Worm (Caenorhabditis elegans) whole organism, L4 larva: ENCODE data around the gene pigw-1.

Source experiments
- F37D6.2 ChIP-seq: sonication (generic microtip); optimal IDR thresholded peaks from 2 replicates; lab custom pipeline; 2016; ENCODE audit warnings: mild to moderate bottlenecking, missing genetic modification characterization, missing compliant biosample characterization
- F44E2.7 ChIP-seq: fragments of 200-800 bp; sonication (Bioruptor generic); IDR thresholded peaks from 2 replicates; pipeline ENCODE4 v2.1.2; 2022; ENCODE audit warnings: missing genetic modification characterization, missing compliant biosample characterization
- F49E8.2 ChIP-seq: sonication (generic microtip); optimal IDR thresholded peaks from 2 replicates; lab custom pipeline; 2016; ENCODE audit warnings: missing compliant biosample characterization, mild to moderate bottlenecking, missing genetic modification characterization, borderline replicate concordance
- aha-1 ChIP-seq: fragments of 150-350 bp; peaks from one replicate; lab custom pipeline; 2014; ENCODE audit warnings: missing biosample characterization, missing genetic modification characterization
- aly-2 ChIP-seq: sonication (generic microtip); optimal IDR thresholded peaks from 2 replicates; lab custom pipeline; 2018; ENCODE audit warnings: missing biosample characterization, missing genetic modification characterization
- arid-1 ChIP-seq: fragments of 200-800 bp; sonication (Bioruptor generic); conservative IDR thresholded peaks from 2 replicates; pipeline ENCODE4 v1.3.6; 2022; ENCODE audit warnings: missing genetic modification reagents, missing genetic modification characterization, missing compliant biosample characterization
- ceh-28 ChIP-seq: fragments of 150-350 bp; optimal IDR thresholded peaks from 2 replicates; lab custom pipeline; 2014; ENCODE audit warnings: missing biosample characterization, missing genetic modification reagents, missing genetic modification characterization
- ceh-44 ChIP-seq: fragments of 200-800 bp; sonication (Bioruptor generic); IDR thresholded peaks from 2 replicates; pipeline ENCODE4 v1.3.6; 2022; ENCODE audit warnings: missing genetic modification reagents, missing genetic modification characterization, missing compliant biosample characterization
- cey-2 ChIP-seq: sonication (generic microtip); optimal IDR thresholded peaks from 3 replicates; lab custom pipeline; 2017; ENCODE audit warnings: missing genetic modification characterization, mild to moderate bottlenecking, missing compliant biosample characterization, antibody characterized with exemption, borderline replicate concordance; ENCODE audit not compliant: insufficient read depth
- ctbp-1 ChIP-seq: fragments of 200-800 bp; sonication (Bioruptor generic); IDR thresholded peaks from 2 replicates; pipeline ENCODE4 v1.3.6; 2022; ENCODE audit warnings: missing genetic modification reagents, missing genetic modification characterization, missing compliant biosample characterization
- daf-8 ChIP-seq: fragments of 200-800 bp; sonication (Bioruptor generic); IDR thresholded peaks from 2 replicates; pipeline ENCODE4 v1.3.6; 2022; ENCODE audit warnings: missing genetic modification characterization, missing compliant biosample characterization
- dpl-1 ChIP-seq: fragments of 150-350 bp; optimal IDR thresholded peaks from 2 replicates; lab custom pipeline; 2014; ENCODE audit warnings: missing biosample characterization, missing genetic modification reagents, missing genetic modification characterization
- duxl-1 ChIP-seq: sonication (generic microtip); optimal IDR thresholded peaks from 2 replicates; lab custom pipeline; 2016; ENCODE audit warnings: mild to moderate bottlenecking, missing genetic modification characterization, moderate library complexity, missing compliant biosample characterization; ENCODE audit not compliant: poor library complexity
- fkh-10 ChIP-seq: fragments of 150-350 bp; optimal IDR thresholded peaks from 2 replicates; lab custom pipeline; 2014; ENCODE audit warnings: missing biosample characterization, missing genetic modification reagents, missing genetic modification characterization
- fos-1 ChIP-seq: fragments of 150-350 bp; optimal IDR thresholded peaks from 2 replicates; lab custom pipeline; 2014; ENCODE audit warnings: missing biosample characterization, missing genetic modification characterization
- hlh-30 ChIP-seq: sonication (generic microtip); optimal IDR thresholded peaks from 2 replicates; lab custom pipeline; 2017; ENCODE audit warnings: antibody characterized with exemption, mild to moderate bottlenecking, missing genetic modification characterization, missing compliant biosample characterization; ENCODE audit not compliant: insufficient read depth
- jun-1 ChIP-seq: fragments of 150-350 bp; optimal IDR thresholded peaks from 2 replicates; lab custom pipeline; 2014; ENCODE audit warnings: missing biosample characterization, missing genetic modification reagents, missing genetic modification characterization
- lim-7 ChIP-seq: fragments of 200-800 bp; sonication (Bioruptor generic); IDR thresholded peaks from 2 replicates; pipeline ENCODE4 v1.3.6; 2022; ENCODE audit warnings: missing genetic modification characterization, missing compliant biosample characterization
- lin-1 ChIP-seq: fragments of 200-800 bp; sonication (Bioruptor generic); IDR thresholded peaks from 2 replicates; pipeline ENCODE4 v1.3.6; 2022; ENCODE audit warnings: missing genetic modification reagents, missing genetic modification characterization, missing compliant biosample characterization
- lin-13 ChIP-seq: fragments of 150-350 bp; optimal IDR thresholded peaks from 2 replicates; lab custom pipeline; 2014; ENCODE audit warnings: missing biosample characterization, missing genetic modification reagents, missing genetic modification characterization
- lin-29 ChIP-seq: fragments of 200-800 bp; sonication (Bioruptor generic); IDR thresholded peaks from 2 replicates; pipeline ENCODE4 v1.3.6; 2022; ENCODE audit warnings: missing genetic modification reagents, missing genetic modification characterization, missing compliant biosample characterization
- lin-38 ChIP-seq: fragments of 200-800 bp; sonication (Bioruptor generic); IDR thresholded peaks from 2 replicates; pipeline ENCODE4 v1.3.6; 2022; ENCODE audit warnings: missing genetic modification reagents, missing genetic modification characterization, missing compliant biosample characterization
- lir-3 ChIP-seq: sonication (generic microtip); optimal IDR thresholded peaks from 2 replicates; lab custom pipeline; 2016; ENCODE audit warnings: mild to moderate bottlenecking, missing genetic modification characterization, missing compliant biosample characterization
- madf-5 ChIP-seq, 2 experiments: fragments of 200-800 bp; sonication (Bioruptor generic); IDR thresholded peaks; 2 replicates each; pipeline ENCODE4 v1.3.6; 2022; ENCODE audit warnings: missing compliant biosample characterization in 2 of 2, missing genetic modification characterization in 2 of 2
- mdl-1 ChIP-seq, 2 experiments: fragments of 150-350 bp in 1 of 2; sonication (generic microtip) in 1 of 2; optimal IDR thresholded peaks; 2 replicates each; lab custom pipeline; 2014 to 2017; ENCODE audit warnings: missing biosample characterization in 2 of 2, missing genetic modification characterization in 2 of 2
- mxl-3 ChIP-seq: fragments of 200-800 bp; sonication (Bioruptor generic); optimal IDR thresholded peaks from 2 replicates; lab custom pipeline; 2018; ENCODE audit warnings: mild to moderate bottlenecking, missing genetic modification characterization, missing compliant biosample characterization
- nhr-102 ChIP-seq: sonication (generic microtip); optimal IDR thresholded peaks from 2 replicates; lab custom pipeline; 2016; ENCODE audit warnings: mild to moderate bottlenecking, missing genetic modification characterization, moderate library complexity, missing compliant biosample characterization
- nhr-237 ChIP-seq: sonication (generic microtip); optimal IDR thresholded peaks from 2 replicates; lab custom pipeline; 2017; ENCODE audit warnings: missing biosample characterization, missing genetic modification characterization
- nhr-25 ChIP-seq: sonication (generic microtip); optimal IDR thresholded peaks from 2 replicates; lab custom pipeline; 2017; ENCODE audit warnings: missing genetic modification characterization, mild to moderate bottlenecking, missing compliant biosample characterization, antibody characterized with exemption, moderate library complexity, borderline replicate concordance; ENCODE audit not compliant: insufficient read depth
- nhr-28 ChIP-seq: fragments of 150-350 bp; optimal IDR thresholded peaks from 2 replicates; lab custom pipeline; 2014; ENCODE audit warnings: missing biosample characterization, missing genetic modification characterization
- nhr-41 ChIP-seq: fragments of 200-800 bp; sonication (Bioruptor generic); IDR thresholded peaks from 2 replicates; pipeline ENCODE4 v1.3.6; 2022; ENCODE audit warnings: missing genetic modification reagents, missing genetic modification characterization, missing compliant biosample characterization
- nhr-48 ChIP-seq: sonication (generic microtip); optimal IDR thresholded peaks from 2 replicates; lab custom pipeline; 2016; ENCODE audit warnings: mild to moderate bottlenecking, missing genetic modification characterization, missing compliant biosample characterization
- nhr-76 ChIP-seq: fragments of 150-350 bp; optimal IDR thresholded peaks from 2 replicates; lab custom pipeline; 2014; ENCODE audit warnings: missing biosample characterization, missing genetic modification characterization
- pha-4 ChIP-seq, 2 experiments: fragments of 150-350 bp in 1 of 2; fragments of 200-800 bp in 1 of 2; sonication (Bioruptor generic) in 1 of 2; IDR thresholded peaks in 1 of 2; optimal IDR thresholded peaks in 1 of 2; 2 replicates each; pipeline versions ENCODE4 v1.3.6 to Lab custom; 2014 to 2022; ENCODE audit warnings: missing genetic modification characterization in 2 of 2, missing genetic modification reagents in 2 of 2, missing biosample characterization in 1 of 2, missing compliant biosample characterization in 1 of 2
- php-3 ChIP-seq: fragments of 200-800 bp; sonication (Bioruptor generic); IDR thresholded peaks from 2 replicates; pipeline ENCODE4 v1.3.6; 2022; ENCODE audit warnings: missing genetic modification reagents, missing genetic modification characterization, missing compliant biosample characterization
- saeg-2 ChIP-seq: fragments of 200-800 bp; sonication (Bioruptor generic); IDR thresholded peaks from 2 replicates; pipeline ENCODE4 v1.3.6; 2022; ENCODE audit warnings: missing genetic modification reagents, missing genetic modification characterization, missing compliant biosample characterization
- tag-97 ChIP-seq: fragments of 200-800 bp; sonication (Bioruptor generic); IDR thresholded peaks from 2 replicates; pipeline ENCODE4 v1.3.6; 2022; ENCODE audit warnings: missing genetic modification characterization, missing compliant biosample characterization
- unc-39 ChIP-seq: sonication (generic microtip); optimal IDR thresholded peaks from 2 replicates; lab custom pipeline; 2017; ENCODE audit warnings: missing biosample characterization, missing genetic modification characterization
- unc-62 ChIP-seq, 3 experiments: fragments of 150-350 bp in 1 of 3; sonication (generic microtip); optimal IDR thresholded peaks in 2 of 3; peaks in 1 of 3; 1 replicate in 1 of 3; 2 replicates in 2 of 3; lab custom pipeline; 2014 to 2017; ENCODE audit warnings: missing biosample characterization in 3 of 3, missing genetic modification characterization in 3 of 3, missing genetic modification reagents in 3 of 3, missing genotype in 1 of 3
- vab-7 ChIP-seq: fragments of 200-800 bp; sonication (Bioruptor generic); IDR thresholded peaks from 2 replicates; pipeline ENCODE4 v1.3.6; 2022; ENCODE audit warnings: missing genetic modification reagents, missing genetic modification characterization, missing compliant biosample characterization
- zag-1 ChIP-seq: fragments of 150-350 bp; optimal IDR thresholded peaks from 2 replicates; lab custom pipeline; 2014; ENCODE audit warnings: missing biosample characterization, missing genetic modification characterization
- ztf-7 ChIP-seq: fragments of 150-350 bp; optimal IDR thresholded peaks from 2 replicates; lab custom pipeline; 2014; ENCODE audit warnings: missing biosample characterization, missing genetic modification characterization

pigw-1 gene

DNA sequence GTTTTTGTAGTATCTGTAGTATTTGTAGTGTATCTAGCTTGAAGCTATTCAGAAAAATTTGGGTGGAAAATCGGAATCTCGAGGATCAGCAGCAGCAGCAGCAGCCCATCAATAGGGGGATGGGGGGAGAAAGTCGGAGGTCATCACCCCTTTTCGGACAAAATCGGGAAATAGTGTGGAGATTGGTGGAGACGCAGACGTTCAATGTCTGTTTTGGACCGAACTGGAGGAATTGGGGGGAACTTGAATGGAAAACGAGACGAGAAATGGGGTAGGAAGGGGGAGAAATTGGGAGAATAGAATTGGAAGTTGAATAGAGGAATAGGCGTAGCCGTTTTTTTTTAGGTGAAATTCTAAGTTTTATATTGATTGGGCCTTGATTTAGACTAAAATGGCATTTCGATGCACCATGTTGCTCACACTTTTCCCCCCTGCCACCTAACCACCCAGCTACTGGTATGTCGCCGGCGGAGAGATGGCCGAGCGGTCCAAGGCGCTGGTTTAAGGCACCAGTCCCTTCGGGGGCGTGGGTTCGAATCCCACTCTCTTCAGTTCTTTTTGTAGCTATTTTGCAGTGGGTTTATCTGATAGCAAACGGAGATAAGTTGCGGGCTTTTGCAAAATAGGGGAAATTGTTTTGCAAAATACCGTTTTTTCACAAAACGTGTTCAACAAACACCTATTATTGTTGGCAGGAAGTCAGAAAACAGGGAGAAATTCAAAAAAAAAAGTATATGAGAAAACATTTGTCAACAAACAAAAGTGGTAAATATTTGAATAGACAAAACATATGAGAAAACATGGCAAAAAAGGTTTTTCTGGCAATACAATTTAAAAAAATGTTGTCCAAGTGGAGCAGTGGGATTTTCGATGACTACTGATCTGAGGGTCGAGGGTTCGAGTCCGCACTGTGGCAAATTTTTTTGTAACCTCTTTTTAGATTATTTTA is 24.6 kb downstream of the pigw-1 start (continued):
- TF ChIP-seq lin-1 (GFP tag; lab: Robert Waterston, UW) (0 out of 2 replicates have a peak, but pooled peaks have one; percentile 37), tag-97 (GFP tag; lab: Robert Waterston, UW) (no peak)

DNA sequence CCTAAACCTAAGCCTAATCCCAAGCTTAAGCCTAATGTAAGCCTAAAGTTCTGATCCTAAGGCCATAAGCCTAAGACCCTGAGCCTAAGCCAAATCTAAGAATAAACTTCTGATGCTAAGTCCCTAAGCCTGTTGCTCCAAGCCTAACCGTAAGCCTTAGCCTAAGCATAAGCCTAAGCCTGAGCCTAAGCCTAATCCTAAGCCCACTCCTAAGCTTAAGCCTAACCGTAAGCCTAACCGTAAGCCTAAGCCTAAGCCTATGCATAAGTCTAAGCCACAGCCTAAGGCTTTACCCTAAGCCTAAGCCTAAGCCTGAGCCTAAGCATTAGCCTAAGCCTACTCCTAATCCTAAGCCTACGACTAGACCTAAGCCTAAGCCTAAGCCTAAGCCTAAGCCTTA is 25.4 kb downstream of the pigw-1 start:
- no peak for TF ChIP-seq lin-29 (GFP tag; lab: Robert Waterston, UW)
- TF ChIP-seq F49E8.2 (tag; lab: Kevin White, UChicago), result no peak
- no peak for TF ChIP-seq duxl-1 (tag; lab: Kevin White, UChicago)
- TF ChIP-seq dpl-1, result no peak
- no peak for TF ChIP-seq lin-13
- no peak for TF ChIP-seq nhr-48 (tag; lab: Kevin White, UChicago)
- no peak for TF ChIP-seq nhr-102 (tag; lab: Kevin White, UChicago)
- no peak for TF ChIP-seq nhr-41 (GFP tag; lab: Robert Waterston, UW)
- no peak for TF ChIP-seq zag-1
- no peak for TF ChIP-seq saeg-2
- TF ChIP-seq F37D6.2, result no peak

DNA sequence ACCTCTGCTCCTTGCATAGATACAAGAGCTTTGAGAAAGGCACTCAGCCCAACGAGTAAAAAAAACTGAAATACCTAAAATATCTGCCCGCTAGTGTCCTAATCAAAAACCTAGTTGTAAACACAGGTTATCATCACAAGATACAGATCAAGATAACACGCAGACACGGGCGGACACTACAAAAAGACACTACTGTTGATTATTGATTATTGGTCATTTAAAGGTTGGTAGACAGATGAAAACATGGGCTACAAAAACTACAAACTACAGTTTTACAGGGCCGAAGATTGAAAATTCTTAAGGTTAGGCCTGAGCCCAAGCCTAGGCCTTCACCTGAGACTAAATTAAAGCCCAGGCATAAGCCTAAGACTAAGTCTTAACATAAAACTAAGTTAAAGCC is 25.9 kb downstream of the pigw-1 start:
- TF ChIP-seq hlh-30 (tag; lab: Kevin White, UChicago) (peak; percentile 17), nhr-28 (tag; lab: Kevin White, UChicago) (peak; percentile 57), jun-1 (tag; lab: Kevin White, UChicago) (no peak), mxl-3 (GFP tag; lab: Kevin White, UChicago) (no peak)
- TF ChIP-seq, all 104 proteins: peak for 2

DNA sequence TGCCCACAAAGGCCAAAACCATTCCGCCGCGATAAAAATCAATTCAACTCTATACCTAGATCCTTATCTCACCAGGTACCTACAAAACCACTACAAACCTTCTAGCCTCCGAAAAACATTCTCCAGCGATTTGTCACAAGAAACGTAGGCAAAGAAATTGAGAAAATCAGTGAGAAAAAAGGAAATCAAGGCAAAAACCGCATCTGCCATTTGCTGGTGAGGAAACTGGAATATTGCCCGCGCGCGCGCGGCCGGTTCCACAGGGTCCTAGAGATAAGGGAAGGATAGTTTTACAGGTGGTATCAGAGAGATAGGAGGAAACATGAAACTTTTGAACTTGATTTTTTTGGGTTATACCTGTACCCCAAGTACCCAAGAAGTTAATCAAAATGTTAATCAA is 27.2 kb downstream of the pigw-1 start:
- TF ChIP-seq ceh-44 (GFP tag; lab: Robert Waterston, UW), result no peak
- no peak for TF ChIP-seq F44E2.7 (GFP tag; lab: Robert Waterston, UW)
- TF ChIP-seq pha-4 (GFP tag; IDR thresholded peaks at IDR 0.05; lab: Robert Waterston, UW), result no peak
- TF ChIP-seq pha-4 (tag; optimal IDR thresholded peaks at IDR 0.05; lab: Kevin White, UChicago), result no peak
- TF ChIP-seq nhr-237 (tag; lab: Kevin White, UChicago), result no peak
- no peak for TF ChIP-seq nhr-76
- TF ChIP-seq mdl-1 (tag; optimal IDR thresholded peaks at IDR 0.05; lab: Kevin White, UChicago), result peak in 1 of 2 experiments; percentile 15
- no peak for TF ChIP-seq duxl-1 (tag; lab: Kevin White, UChicago)
- no peak for TF ChIP-seq vab-7 (GFP tag; lab: Robert Waterston, UW)
- no peak for TF ChIP-seq unc-62 (GFP tag; optimal IDR thresholded peaks at IDR 0.05 in 1 of 2; lab: Kevin White, UChicago)
- no peak for TF ChIP-seq unc-62 (tag; optimal IDR thresholded peaks at IDR 0.05; lab: Kevin White, UChicago)
- TF ChIP-seq lim-7 (GFP tag; lab: Robert Waterston, UW), result no peak
- TF ChIP-seq arid-1 (GFP tag; lab: Robert Waterston, UW), result no peak
- TF ChIP-seq ceh-28, result no peak
- TF ChIP-seq cey-2 (tag; lab: Kevin White, UChicago), result no peak
- no peak for TF ChIP-seq fos-1 (tag; lab: Kevin White, UChicago)
- TF ChIP-seq ctbp-1, result no peak
- TF ChIP-seq php-3 (GFP tag; lab: Robert Waterston, UW), result no peak
- TF ChIP-seq tag-97 (GFP tag; lab: Robert Waterston, UW), result no peak
- TF ChIP-seq aly-2 (tag; lab: Kevin White, UChicago), result no peak
- TF ChIP-seq mxl-3 (GFP tag; lab: Kevin White, UChicago), result peak; percentile 4
- TF ChIP-seq nhr-25 (tag; lab: Kevin White, UChicago), result no peak
- no peak for TF ChIP-seq madf-5 (GFP tag; IDR thresholded peaks at IDR 0.05; lab: Robert Waterston, UW)
- no peak for TF ChIP-seq ztf-7 (tag; lab: Kevin White, UChicago)
- TF ChIP-seq lin-38, result no peak
- no peak for TF ChIP-seq lir-3 (tag; lab: Kevin White, UChicago)
- no peak for TF ChIP-seq fkh-10 (GFP tag; lab: Kevin White, UChicago)
- TF ChIP-seq daf-8 (GFP tag; lab: Robert Waterston, UW), result no peak
- no peak for TF ChIP-seq jun-1 (tag; lab: Kevin White, UChicago)
- peak; percentile 28 for TF ChIP-seq aha-1 (tag; lab: Kevin White, UChicago)
- no peak for TF ChIP-seq F37D6.2
- no peak for TF ChIP-seq unc-39 (tag; lab: Kevin White, UChicago)
